Worm (Caenorhabditis elegans): ENCODE measurements around the gene srh-16.

ce11 chrV:12283187-12283586, 8.5 kb upstream of the srh-16 start, which contains the start of gene F55C5.10:
- TF ChIP-seq nhr-237 (tag; optimal IDR thresholded peaks at IDR 0.05) = no peak
- TF ChIP-seq elt-3 (tag; optimal IDR thresholded peaks at IDR 0.05) = no peak
- TF ChIP-seq lsy-2 (tag; optimal IDR thresholded peaks at IDR 0.05) = no peak

Data from whole organism, L2 larva.